Fruit fly (Drosophila melanogaster) whole organism, embryonic: ENCODE results near the gene cv-c.

Experiments used
- Abd-B ChIP-seq: fragments of 200-800 bp; sonication (Bioruptor generic); optimal IDR thresholded peaks from 2 replicates; lab custom pipeline; 2018; ENCODE audit warnings: missing biosample characterization, mild to moderate bottlenecking, missing genetic modification characterization, moderate library complexity
- Atf-2 ChIP-seq: fragments of 200-800 bp; sonication (Bioruptor generic); optimal IDR thresholded peaks from 2 replicates; lab custom pipeline; 2016; ENCODE audit warnings: missing biosample characterization, missing genetic modification characterization
- B-H2 ChIP-seq: fragments of 200-800 bp; sonication (Bioruptor generic); optimal IDR thresholded peaks from 2 replicates; lab custom pipeline; 2018; ENCODE audit warnings: missing biosample characterization, mild to moderate bottlenecking, missing genetic modification characterization
- BEAF-32 ChIP-seq: fragments of 200-800 bp; sonication (Bioruptor generic); optimal IDR thresholded peaks from 3 replicates; lab custom pipeline; 2017; ENCODE audit warnings: missing biosample characterization, missing genetic modification characterization, mild to moderate bottlenecking, moderate library complexity, missing genetic modification reagents
- CG10267 ChIP-seq: fragments of 200-800 bp; sonication (Bioruptor generic); optimal IDR thresholded peaks from 2 replicates; lab custom pipeline; 2018; ENCODE audit warnings: missing biosample characterization, mild to moderate bottlenecking, missing genetic modification characterization, moderate library complexity
- CG10462 ChIP-seq: fragments of 200-800 bp; sonication (Bioruptor generic); optimal IDR thresholded peaks from 2 replicates; lab custom pipeline; 2016; ENCODE audit warnings: missing biosample characterization, missing genetic modification characterization
- CG11085 ChIP-seq: fragments of 200-800 bp; sonication (Bioruptor generic); IDR thresholded peaks from 2 replicates; pipeline ENCODE4 v1.3.6; 2022; ENCODE audit warnings: missing biosample characterization, missing genetic modification characterization
- CG12155 ChIP-seq: fragments of 200-800 bp; sonication (Bioruptor generic); optimal IDR thresholded peaks from 3 replicates; lab custom pipeline; 2016; ENCODE audit warnings: missing biosample characterization, missing genetic modification characterization
- CG13123 ChIP-seq: fragments of 200-800 bp; sonication (Bioruptor generic); optimal IDR thresholded peaks from 2 replicates; lab custom pipeline; 2016; ENCODE audit warnings: missing biosample characterization, missing genetic modification characterization
- CG13894 ChIP-seq: fragments of 200-800 bp; sonication (Bioruptor generic); optimal IDR thresholded peaks from 3 replicates; lab custom pipeline; 2018; ENCODE audit warnings: missing biosample characterization, mild to moderate bottlenecking, missing genetic modification characterization, moderate library complexity
- CG14050 ChIP-seq: fragments of 200-800 bp; sonication (Bioruptor generic); IDR thresholded peaks from 3 replicates; pipeline ENCODE4 v1.3.6; 2022; ENCODE audit warnings: missing biosample characterization, missing genetic modification characterization
- CG15601 ChIP-seq: fragments of 200-800 bp; sonication (Bioruptor generic); optimal IDR thresholded peaks from 3 replicates; lab custom pipeline; 2019; ENCODE audit warnings: missing biosample characterization, mild to moderate bottlenecking, missing genetic modification characterization, moderate library complexity
- CG17568 ChIP-seq: fragments of 200-800 bp; sonication (Bioruptor generic); optimal IDR thresholded peaks from 2 replicates; lab custom pipeline; 2018; ENCODE audit warnings: missing biosample characterization, mild to moderate bottlenecking, missing genetic modification characterization, moderate library complexity
- CG3995 ChIP-seq: fragments of 200-800 bp; sonication (Bioruptor generic); optimal IDR thresholded peaks from 3 replicates; lab custom pipeline; 2016; ENCODE audit warnings: missing biosample characterization, missing genetic modification characterization
- CG6765 ChIP-seq: fragments of 200-800 bp; sonication (Bioruptor generic); optimal IDR thresholded peaks from 3 replicates; lab custom pipeline; 2017; ENCODE audit warnings: missing biosample characterization, mild to moderate bottlenecking, missing genetic modification characterization
- CG6854 ChIP-seq: fragments of 200-800 bp; sonication (Bioruptor generic); optimal IDR thresholded peaks from 3 replicates; lab custom pipeline; 2017; ENCODE audit warnings: missing biosample characterization, mild to moderate bottlenecking, missing genetic modification characterization
- CG7271 ChIP-seq: fragments of 200-800 bp; sonication (Bioruptor generic); optimal IDR thresholded peaks from 2 replicates; lab custom pipeline; 2018; ENCODE audit warnings: missing biosample characterization, mild to moderate bottlenecking, missing genetic modification characterization, moderate library complexity
- CG7839 ChIP-seq: fragments of 200-800 bp; sonication (Bioruptor generic); optimal IDR thresholded peaks from 3 replicates; lab custom pipeline; 2018; ENCODE audit warnings: missing biosample characterization, mild to moderate bottlenecking, missing genetic modification characterization, moderate library complexity
- CG8089 ChIP-seq: fragments of 200-800 bp; sonication (Bioruptor generic); optimal IDR thresholded peaks from 3 replicates; lab custom pipeline; 2016; ENCODE audit warnings: missing biosample characterization, missing genetic modification characterization
- CG8388 ChIP-seq: fragments of 200-800 bp; sonication (Bioruptor generic); optimal IDR thresholded peaks from 2 replicates; lab custom pipeline; 2019; ENCODE audit warnings: missing biosample characterization, mild to moderate bottlenecking, missing genetic modification characterization, moderate library complexity
- CG8924 ChIP-seq: fragments of 200-800 bp; optimal IDR thresholded peaks from 3 replicates; lab custom pipeline; 2019; ENCODE audit warnings: missing biosample characterization, mild to moderate bottlenecking, missing genetic modification characterization, moderate library complexity
- CG9609 ChIP-seq: fragments of 200-800 bp; sonication (Bioruptor generic); optimal IDR thresholded peaks from 3 replicates; lab custom pipeline; 2016; ENCODE audit warnings: missing biosample characterization, missing genetic modification characterization
- CG9797 ChIP-seq: fragments of 200-800 bp; sonication (Bioruptor generic); optimal IDR thresholded peaks from 3 replicates; lab custom pipeline; 2018; ENCODE audit warnings: missing biosample characterization, mild to moderate bottlenecking, missing genetic modification characterization
- Dip2 ChIP-seq: fragments of 200-800 bp; sonication (Bioruptor generic); IDR thresholded peaks from 2 replicates; pipeline ENCODE4 v1.3.6; 2022; ENCODE audit warnings: missing biosample characterization, missing genetic modification characterization
- Dip3 ChIP-seq: fragments of 200-800 bp; sonication (Bioruptor generic); optimal IDR thresholded peaks from 3 replicates; lab custom pipeline; 2016; ENCODE audit warnings: missing biosample characterization, missing genetic modification characterization
- Doc3 ChIP-seq: fragments of 200-800 bp; sonication (Bioruptor generic); IDR thresholded peaks from 3 replicates; pipeline ENCODE4 v1.3.6; 2022; ENCODE audit warnings: missing biosample characterization, missing genetic modification characterization; ENCODE audit not compliant: partially characterized antibody
- Dp ChIP-seq: fragments of 200-800 bp; sonication (Bioruptor generic); optimal IDR thresholded peaks from 2 replicates; lab custom pipeline; 2018; ENCODE audit warnings: missing biosample characterization, mild to moderate bottlenecking, missing genetic modification characterization, moderate library complexity
- MBD-R2 ChIP-seq: fragments of 200-800 bp; sonication (Bioruptor generic); IDR thresholded peaks from 2 replicates; pipeline ENCODE4 v1.3.6; 2022; ENCODE audit warnings: missing biosample characterization, missing genetic modification characterization
- Mes4 ChIP-seq: fragments of 200-800 bp; sonication (Bioruptor generic); optimal IDR thresholded peaks from 2 replicates; lab custom pipeline; 2016; ENCODE audit warnings: missing biosample characterization, missing genetic modification characterization
- Nf-YB ChIP-seq: fragments of 200-800 bp; sonication (Bioruptor generic); optimal IDR thresholded peaks from 3 replicates; lab custom pipeline; 2019; ENCODE audit warnings: missing biosample characterization, mild to moderate bottlenecking, missing genetic modification characterization, moderate library complexity
- PHDP ChIP-seq: fragments of 200-800 bp; sonication (Bioruptor generic); optimal IDR thresholded peaks from 3 replicates; lab custom pipeline; 2018; ENCODE audit warnings: missing biosample characterization, mild to moderate bottlenecking, missing genetic modification characterization, moderate library complexity
- Ravus ChIP-seq: fragments of 200-800 bp; sonication (Bioruptor generic); IDR thresholded peaks from 2 replicates; pipeline ENCODE4 v1.3.6; 2022; ENCODE audit warnings: missing biosample characterization, missing genetic modification characterization
- Stat92E ChIP-seq, 3 experiments: fragments of >200 bp in 2 of 3; fragments of 200-800 bp in 1 of 3; sonication (Bioruptor generic) in 1 of 3; optimal IDR thresholded peaks; 2 replicates each; lab custom pipeline; 2017 to 2019; ENCODE audit warnings: missing biosample characterization in 3 of 3, missing genetic modification characterization in 3 of 3, mild to moderate bottlenecking in 1 of 3, moderate library complexity in 1 of 3
- Usf ChIP-seq: fragments of 200-800 bp; sonication (Bioruptor generic); optimal IDR thresholded peaks from 2 replicates; lab custom pipeline; 2017; ENCODE audit warnings: missing genotype, missing biosample characterization, missing genetic modification characterization
- Vsx1 ChIP-seq: fragments of 200-800 bp; sonication (Bioruptor generic); optimal IDR thresholded peaks from 2 replicates; lab custom pipeline; 2017; ENCODE audit warnings: missing biosample characterization, mild to moderate bottlenecking, missing genetic modification characterization, missing genetic modification reagents
- ash1 ChIP-seq: fragments of 200-800 bp; sonication (Bioruptor generic); optimal IDR thresholded peaks from 2 replicates; lab custom pipeline; 2018; ENCODE audit warnings: missing biosample characterization, mild to moderate bottlenecking, missing genetic modification characterization
- bsh ChIP-seq, 2 experiments: fragments of 200-800 bp; sonication (Bioruptor generic); optimal IDR thresholded peaks; 2 replicates each; lab custom pipeline; 2017 to 2018; ENCODE audit warnings: mild to moderate bottlenecking in 2 of 2, missing biosample characterization in 2 of 2, missing genetic modification characterization in 2 of 2, moderate library complexity in 1 of 2
- cas ChIP-seq: fragments of 200-800 bp; sonication (Bioruptor generic); IDR thresholded peaks from 2 replicates; pipeline ENCODE4 v1.3.6; 2022; ENCODE audit warnings: missing biosample characterization, missing genetic modification characterization
- fd102C ChIP-seq: fragments of 200-800 bp; sonication (Bioruptor generic); optimal IDR thresholded peaks from 2 replicates; lab custom pipeline; 2018; ENCODE audit warnings: missing biosample characterization, mild to moderate bottlenecking, missing genetic modification characterization, moderate library complexity
- gem ChIP-seq: fragments of 200-800 bp; sonication (Bioruptor generic); optimal IDR thresholded peaks from 2 replicates; lab custom pipeline; 2019; ENCODE audit warnings: missing biosample characterization, mild to moderate bottlenecking, missing genetic modification characterization, moderate library complexity
- ham ChIP-seq: fragments of 200-800 bp; sonication (Bioruptor generic); IDR thresholded peaks from 2 replicates; pipeline ENCODE4 v1.3.6; 2022; ENCODE audit warnings: missing biosample characterization, missing genetic modification characterization
- hb ChIP-seq: fragments of 200-800 bp; sonication (Bioruptor generic); IDR thresholded peaks from 3 replicates; pipeline ENCODE4 v1.3.6; 2022; ENCODE audit warnings: missing biosample characterization, missing genetic modification characterization; ENCODE audit not compliant: partially characterized antibody
- ind ChIP-seq: fragments of 200-800 bp; sonication (Bioruptor generic); optimal IDR thresholded peaks from 3 replicates; lab custom pipeline; 2016; ENCODE audit warnings: missing biosample characterization, missing genetic modification characterization
- pita ChIP-seq: fragments of 200-800 bp; sonication (Bioruptor generic); optimal IDR thresholded peaks from 2 replicates; lab custom pipeline; 2017; ENCODE audit warnings: missing biosample characterization, mild to moderate bottlenecking, missing genetic modification characterization
- slou ChIP-seq: fragments of 200-800 bp; sonication (Bioruptor generic); optimal IDR thresholded peaks from 3 replicates; lab custom pipeline; 2016; ENCODE audit warnings: missing biosample characterization, missing genetic modification characterization
- sqz ChIP-seq: fragments of 200-800 bp; sonication (Bioruptor generic); optimal IDR thresholded peaks from 3 replicates; lab custom pipeline; 2018; ENCODE audit warnings: missing biosample characterization, mild to moderate bottlenecking, missing genetic modification characterization
- vfl ChIP-seq: fragments of 200-800 bp; sonication (Bioruptor generic); optimal IDR thresholded peaks from 2 replicates; lab custom pipeline; 2016; ENCODE audit warnings: missing biosample characterization, missing genetic modification characterization
- vvl ChIP-seq: fragments of 200-800 bp; sonication (Bioruptor generic); IDR thresholded peaks from 2 replicates; pipeline ENCODE4 v1.3.6; 2022; ENCODE audit warnings: missing biosample characterization, missing genetic modification characterization
- zfh1 ChIP-seq: fragments of 200-800 bp; sonication (Bioruptor generic); IDR thresholded peaks from 3 replicates; pipeline ENCODE4 v1.3.6; 2022; ENCODE audit warnings: missing biosample characterization, missing genetic modification characterization

The cv-c gene

DNA sequence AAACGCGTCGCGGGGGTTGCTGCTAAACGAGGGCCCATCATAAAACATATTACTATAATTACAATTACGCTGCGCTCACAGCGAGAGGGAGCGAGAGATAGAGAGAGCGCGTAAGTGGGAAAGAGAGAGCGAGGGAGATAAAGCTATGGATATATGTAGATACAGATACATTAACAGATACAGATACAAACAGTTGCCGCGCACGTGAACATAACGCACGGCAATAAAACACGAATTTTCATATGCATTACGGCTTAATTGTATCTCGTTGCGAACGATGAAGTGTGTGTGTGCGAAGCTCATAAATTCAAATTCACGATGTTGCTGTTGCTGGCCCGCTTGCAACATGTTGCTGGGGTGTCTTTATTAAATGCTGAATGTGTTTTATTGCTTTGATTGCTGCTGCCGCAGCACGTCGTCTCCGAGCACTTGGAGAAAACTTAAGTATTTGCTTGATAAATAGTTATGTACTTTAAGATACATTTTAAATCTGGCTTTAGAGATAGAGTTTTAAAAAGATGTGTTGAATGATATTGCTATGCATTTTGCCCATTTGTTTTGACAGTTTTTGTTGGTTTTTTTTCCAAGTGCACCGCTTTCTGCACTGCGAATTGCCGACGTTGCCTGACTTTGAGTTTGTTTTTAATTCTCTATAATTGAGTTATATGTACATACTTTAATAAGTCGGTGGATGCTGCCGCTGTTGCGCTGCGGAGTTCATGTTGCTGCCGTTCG, 111.1 kb downstream of the cv-c start (continued):
- TF ChIP-seq CG14050 (GFP tag; lab: Robert Waterston, UW) = peak; percentile 86
- no peak for TF ChIP-seq cas (GFP tag; lab: Robert Waterston, UW)
- TF ChIP-seq CG8924 = peak; percentile 29
- peak; percentile 80 for TF ChIP-seq zfh1
- 0 out of 2 replicates have a peak, but pooled peaks have one; percentile 25 for TF ChIP-seq MBD-R2
- TF ChIP-seq ham (GFP tag; lab: Robert Waterston, UW) = no peak
- peak; percentile 22 for TF ChIP-seq Ravus (GFP tag; lab: Robert Waterston, UW)
- no peak for TF ChIP-seq CG6765 (GFP tag; lab: Kevin White, UChicago)
- TF ChIP-seq vfl (GFP tag; lab: Kevin White, UChicago) = peak; percentile 72
- TF ChIP-seq ind (GFP tag; lab: Kevin White, UChicago) = peak; percentile 79
- TF ChIP-seq Nf-YB = no peak
- no peak for TF ChIP-seq Dip2
- peak; percentile 68 for TF ChIP-seq Mes4 (GFP tag; lab: Kevin White, UChicago)
- peak; percentile 70 for TF ChIP-seq CG12155
- TF ChIP-seq vvl (GFP tag; lab: Robert Waterston, UW) = peak; percentile 91
- no peak for TF ChIP-seq hb (GFP tag; lab: Robert Waterston, UW)
- TF ChIP-seq gem (tag; lab: Kevin White, UChicago) = peak; percentile 87
- no peak for TF ChIP-seq CG9797 (GFP tag; lab: Kevin White, UChicago)
- peak; percentile 72 for TF ChIP-seq Dip3 (GFP tag; lab: Kevin White, UChicago)
- peak; percentile 49; the same call in 1 of the 2 replicates for TF ChIP-seq CG11085
- TF ChIP-seq B-H2 (GFP tag; lab: Kevin White, UChicago) = no peak
- no peak for TF ChIP-seq Dp (GFP tag; lab: Kevin White, UChicago)
- TF ChIP-seq CG15601 = peak; percentile 26
- peak; percentile 51 for TF ChIP-seq CG10267 (tag; lab: Kevin White, UChicago)
- TF ChIP-seq CG7839 (tag; lab: Kevin White, UChicago) = peak; percentile 83
- TF ChIP-seq Stat92E (GFP tag; optimal IDR thresholded peaks at IDR 0.05; lab: Kevin White, UChicago) = no peak
- TF ChIP-seq CG10462 (GFP tag; lab: Kevin White, UChicago) = peak; percentile 55
- peak; percentile 82 for TF ChIP-seq PHDP (tag; lab: Kevin White, UChicago)
- peak; percentile 67 for TF ChIP-seq CG13123 (GFP tag; lab: Kevin White, UChicago)
- TF ChIP-seq pita (GFP tag; lab: Kevin White, UChicago) = no peak
- TF ChIP-seq Abd-B (GFP tag; lab: Kevin White, UChicago) = peak; percentile 70
- TF ChIP-seq sqz = peak; percentile 7
- TF ChIP-seq Atf-2 (GFP tag; lab: Kevin White, UChicago) = peak; percentile 58
- peak; percentile 11 for TF ChIP-seq Vsx1 (GFP tag; lab: Kevin White, UChicago)
- TF ChIP-seq CG9609 (GFP tag; lab: Kevin White, UChicago) = peak; percentile 68
- TF ChIP-seq Usf = peak; percentile 11
- TF ChIP-seq CG13894 (tag; lab: Kevin White, UChicago) = no peak
- TF ChIP-seq fd102C (GFP tag; lab: Kevin White, UChicago) = no peak
- TF ChIP-seq BEAF-32 (GFP tag; lab: Kevin White, UChicago) = no peak
- peak; percentile 15 for TF ChIP-seq CG6854
- no peak for TF ChIP-seq Doc3 (GFP tag; lab: Robert Waterston, UW)
- no peak for TF ChIP-seq ash1 (GFP tag; lab: Kevin White, UChicago)
- TF ChIP-seq CG7271 (tag; lab: Kevin White, UChicago) = no peak
- peak; percentile 27 for TF ChIP-seq slou (GFP tag; lab: Kevin White, UChicago)
- TF ChIP-seq CG8388 = peak; percentile 78
- TF ChIP-seq CG3995 (GFP tag; lab: Kevin White, UChicago) = no peak
- TF ChIP-seq bsh (GFP tag; optimal IDR thresholded peaks at IDR 0.05; lab: Kevin White, UChicago) = peak; percentile 80 to 93
- TF ChIP-seq CG17568 = peak; percentile 64
- TF ChIP-seq CG8089 = peak; percentile 41
